Fruit fly (Drosophila melanogaster): ENCODE data around the gene sty.

Gene sty

dm6 chr3L:3472786-3473185, 48.1 kb upstream of the sty start (continued):
- TF ChIP-seq Hr51 (GFP tag; optimal IDR thresholded peaks at IDR 0.05), result peak; percentile 55 to 80
- peak; percentile 63 for TF ChIP-seq CG10366 (GFP tag; IDR thresholded peaks at IDR 0.05)
- peak; percentile 42 for TF ChIP-seq CG6254 (GFP tag; optimal IDR thresholded peaks at IDR 0.05)
- TF ChIP-seq Ssrp (tag; optimal IDR thresholded peaks at IDR 0.05), result peak; percentile 9
- TF ChIP-seq CG12769 (tag; optimal IDR thresholded peaks at IDR 0.05), result peak; percentile 81
- TF ChIP-seq CG7556 (GFP tag; optimal IDR thresholded peaks at IDR 0.05), result peak; percentile 87
- no peak for TF ChIP-seq Dfd (GFP tag; optimal IDR thresholded peaks at IDR 0.05)
- peak; percentile 14 for TF ChIP-seq CG14710 (tag; optimal IDR thresholded peaks at IDR 0.05)
- no peak for TF ChIP-seq Sin3A (optimal IDR thresholded peaks at IDR 0.05)
- TF ChIP-seq dpn (GFP tag; optimal IDR thresholded peaks at IDR 0.05), result peak; percentile 61 to 64
- peak; percentile 57; the same call in 2 of the 3 replicates for TF ChIP-seq CG14050 (GFP tag; IDR thresholded peaks at IDR 0.05)
- peak; percentile 56 for TF ChIP-seq gcm (GFP tag; optimal IDR thresholded peaks at IDR 0.05)
- TF ChIP-seq disco-r (GFP tag; optimal IDR thresholded peaks at IDR 0.05), result no peak
- TF ChIP-seq CG3847 (GFP tag; IDR thresholded peaks at IDR 0.05), result peak; percentile 56
- no peak for TF ChIP-seq eyg (GFP tag; optimal IDR thresholded peaks at IDR 0.05)
- TF ChIP-seq E2f1 (GFP tag; IDR thresholded peaks at IDR 0.05), result peak; percentile 65
- peak; percentile 78 for TF ChIP-seq HHEX (GFP tag; optimal IDR thresholded peaks at IDR 0.05)
- TF ChIP-seq dmrt11E (tag; optimal IDR thresholded peaks at IDR 0.05), result peak; percentile 18
- peak in 1 of 3 experiments; percentile 2 for TF ChIP-seq lola (GFP tag; optimal IDR thresholded peaks at IDR 0.05)
- TF ChIP-seq D19A (tag; optimal IDR thresholded peaks at IDR 0.05), result peak; percentile 52
- TF ChIP-seq CG3407 (GFP tag; optimal IDR thresholded peaks at IDR 0.05), result peak; percentile 20
- TF ChIP-seq zen (tag; optimal IDR thresholded peaks at IDR 0.05), result peak; percentile 22
- TF ChIP-seq Mad (GFP tag; optimal IDR thresholded peaks at IDR 0.05), result no peak
- TF ChIP-seq CG16815 (GFP tag; optimal IDR thresholded peaks at IDR 0.05), result peak; percentile 3
- TF ChIP-seq CG8765 (GFP tag; IDR thresholded peaks at IDR 0.05), result peak; percentile 48; the same call in 1 of the 2 replicates
- peak; percentile 41 for TF ChIP-seq tap (tag; optimal IDR thresholded peaks at IDR 0.05)
- peak; percentile 47; the same call in 1 of the 2 replicates for TF ChIP-seq CG43689 (GFP tag; IDR thresholded peaks at IDR 0.05)
- peak; percentile 48 for TF ChIP-seq Hey (tag; optimal IDR thresholded peaks at IDR 0.05)
- TF ChIP-seq fd3F (GFP tag; optimal IDR thresholded peaks at IDR 0.05), result peak; percentile 72
- TF ChIP-seq Deaf1 (tag; optimal IDR thresholded peaks at IDR 0.05), result peak; percentile 28
- peak; percentile 46 for TF ChIP-seq CG2116 (GFP tag; optimal IDR thresholded peaks at IDR 0.05)
- TF ChIP-seq CG4328 (GFP tag; optimal IDR thresholded peaks at IDR 0.05), result peak; percentile 63
- TF ChIP-seq CG17361 (GFP tag; IDR thresholded peaks at IDR 0.05), result peak; percentile 13; the same call in 1 of the 3 replicates
- no peak for TF ChIP-seq Stat92E (GFP tag; optimal IDR thresholded peaks at IDR 0.05)
- TF ChIP-seq lab (GFP tag; optimal IDR thresholded peaks at IDR 0.05), result peak; percentile 96
- no peak; the same call in 1 of the 2 replicates for TF ChIP-seq ssp (GFP tag; IDR thresholded peaks at IDR 0.05)
- TF ChIP-seq pb (GFP tag; optimal IDR thresholded peaks at IDR 0.05), result peak; percentile 42
- peak; percentile 69; the same call in 2 of the 3 replicates for TF ChIP-seq otp (GFP tag; IDR thresholded peaks at IDR 0.05)
- peak; percentile 85 for TF ChIP-seq CG32532 (GFP tag; IDR thresholded peaks at IDR 0.05)
- peak; percentile 65 for TF ChIP-seq CG31365 (tag; optimal IDR thresholded peaks at IDR 0.05)
- TF ChIP-seq CG7745 (tag; optimal IDR thresholded peaks at IDR 0.05), result no peak
- no peak for TF ChIP-seq Doc2 (GFP tag; IDR thresholded peaks at IDR 0.05)
- no peak for TF ChIP-seq HLH4C (GFP tag; IDR thresholded peaks at IDR 0.05; ENCODE audit: partially characterized antibody)
- no peak for TF ChIP-seq CG6791 (GFP tag; IDR thresholded peaks at IDR 0.05; ENCODE audit: partially characterized antibody)
- no peak for TF ChIP-seq psq (GFP tag; optimal IDR thresholded peaks at IDR 0.05)
- TF ChIP-seq hth (optimal IDR thresholded peaks at IDR 0.05), result no peak
- 0 out of 2 replicates have a peak, but pooled peaks have one; percentile 24 for TF ChIP-seq rib (GFP tag; IDR thresholded peaks at IDR 0.05)
- TF ChIP-seq CG8281 (tag; optimal IDR thresholded peaks at IDR 0.05), result peak; percentile 29
- TF ChIP-seq Sry-δ (GFP tag; optimal IDR thresholded peaks at IDR 0.05), result no peak
- TF ChIP-seq hbn (GFP tag; IDR thresholded peaks at IDR 0.05; ENCODE audit: partially characterized antibody), result no peak
